Fruit fly (Drosophila melanogaster): ENCODE results near the gene Mur2B.

The Mur2B gene

DNA sequence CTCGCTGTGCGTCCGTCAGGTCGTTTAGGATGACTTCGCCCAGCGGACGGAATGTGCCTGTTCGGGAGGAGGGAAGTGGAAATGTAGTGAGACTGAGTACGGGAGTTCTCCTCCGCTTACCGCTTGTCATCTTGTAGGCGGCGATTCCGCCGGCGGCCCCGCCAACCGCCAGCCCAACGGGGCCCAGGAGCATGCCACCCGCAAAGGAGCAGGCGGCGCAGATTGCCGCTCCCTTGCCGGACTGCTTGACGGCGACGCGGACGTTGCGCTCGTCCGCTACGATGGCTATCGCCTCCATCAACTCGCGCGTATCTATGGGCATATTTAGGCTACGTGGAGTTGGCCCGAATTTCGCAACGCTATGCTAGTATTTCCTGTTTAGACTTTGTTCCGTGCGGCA is at the start of gene Mur2B:
Mur2B (minus strand) TSS at position 101 of the 400 bp plus-strand sequence.
- no peak for TF ChIP-seq usp (GFP tag; optimal IDR thresholded peaks at IDR 0.05)
- TF ChIP-seq CG8478 (optimal IDR thresholded peaks at IDR 0.05), result no peak
- no peak for TF ChIP-seq EcR (GFP tag; optimal IDR thresholded peaks at IDR 0.05)
- TF ChIP-seq Dll (optimal IDR thresholded peaks at IDR 0.05), result no peak
- TF ChIP-seq pan (optimal IDR thresholded peaks at IDR 0.05), result no peak
- no peak for TF ChIP-seq psq (optimal IDR thresholded peaks at IDR 0.05)

DNA sequence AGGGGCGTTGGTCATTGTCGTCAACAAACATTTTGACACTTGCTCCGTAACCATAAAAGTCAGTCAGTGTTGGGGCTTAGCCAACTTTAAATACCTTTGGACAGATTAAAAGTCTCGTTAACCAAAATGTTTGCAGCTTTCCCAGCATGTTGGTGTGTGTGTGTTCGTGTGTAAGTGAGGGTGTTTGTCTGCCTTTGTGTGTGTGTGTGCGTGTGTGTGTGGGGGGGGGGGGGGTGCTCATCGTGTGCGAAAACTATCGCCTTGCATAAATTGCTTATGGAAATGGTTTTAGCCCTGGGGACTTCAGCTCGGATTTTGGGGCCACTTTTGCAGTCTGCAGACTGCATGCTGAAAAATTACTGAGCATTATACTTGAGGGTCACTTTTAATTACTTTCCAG is 46.3 kb upstream of the Mur2B start:
- no peak for TF ChIP-seq pan (optimal IDR thresholded peaks at IDR 0.05)
- TF ChIP-seq Dll (optimal IDR thresholded peaks at IDR 0.05), result no peak
- no peak for TF ChIP-seq EcR (GFP tag; optimal IDR thresholded peaks at IDR 0.05)
- no peak for TF ChIP-seq psq (optimal IDR thresholded peaks at IDR 0.05)
- no peak for TF ChIP-seq usp (GFP tag; optimal IDR thresholded peaks at IDR 0.05)
- TF ChIP-seq CG8478 (optimal IDR thresholded peaks at IDR 0.05), result no peak

DNA sequence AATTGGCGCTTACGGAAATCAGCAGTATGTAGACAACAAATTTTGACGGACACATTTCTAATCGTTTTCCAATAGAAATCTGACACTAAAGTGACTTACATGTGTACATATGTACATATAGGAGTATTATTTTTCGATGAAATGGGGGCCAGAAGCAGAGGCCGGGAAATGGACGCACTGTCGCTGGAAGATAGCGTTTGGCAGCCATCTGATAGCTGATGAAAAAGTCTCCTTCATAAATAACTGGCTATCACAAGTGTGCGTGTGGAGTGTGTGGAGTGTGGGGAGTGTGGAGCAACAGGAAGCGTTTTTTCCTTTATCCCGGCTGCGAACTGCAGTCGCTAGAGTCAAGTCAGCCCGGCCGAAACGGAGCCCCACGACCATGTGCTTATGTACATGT is 41.5 kb upstream of the Mur2B start, which contains the start of gene CG3795:
CG3795 (minus strand) TSS at position 101 of the 400 bp plus-strand sequence.
- TF ChIP-seq pan (optimal IDR thresholded peaks at IDR 0.05), result no peak
- no peak for TF ChIP-seq psq (optimal IDR thresholded peaks at IDR 0.05)
- no peak for TF ChIP-seq Dll (optimal IDR thresholded peaks at IDR 0.05)
- TF ChIP-seq CG8478 (optimal IDR thresholded peaks at IDR 0.05), result no peak
- TF ChIP-seq EcR (GFP tag; optimal IDR thresholded peaks at IDR 0.05), result no peak
- no peak for TF ChIP-seq usp (GFP tag; optimal IDR thresholded peaks at IDR 0.05)

DNA sequence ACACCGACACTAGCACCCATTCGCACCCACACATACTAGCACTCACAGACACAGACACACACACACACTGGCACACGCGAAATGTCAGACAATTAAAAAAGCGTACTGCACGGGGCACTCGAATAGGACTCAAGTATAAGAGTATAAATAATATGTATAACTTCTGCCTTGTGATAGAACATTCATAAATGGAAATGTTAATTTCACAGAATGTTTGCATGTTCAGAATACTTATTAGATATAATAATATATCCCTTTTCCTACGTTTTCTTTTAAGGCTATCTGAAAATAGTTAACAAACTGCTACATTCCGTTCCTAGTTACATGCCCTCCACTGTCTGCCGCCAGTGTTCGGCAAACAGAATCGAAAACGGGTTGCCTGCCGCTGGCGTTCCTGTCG is 37.3 kb upstream of the Mur2B start:
- TF ChIP-seq CG8478 (optimal IDR thresholded peaks at IDR 0.05), result no peak
- no peak for TF ChIP-seq EcR (GFP tag; optimal IDR thresholded peaks at IDR 0.05)
- TF ChIP-seq psq (optimal IDR thresholded peaks at IDR 0.05), result no peak
- TF ChIP-seq Dll (optimal IDR thresholded peaks at IDR 0.05), result no peak
- no peak for TF ChIP-seq usp (GFP tag; optimal IDR thresholded peaks at IDR 0.05)
- no peak for TF ChIP-seq pan (optimal IDR thresholded peaks at IDR 0.05)

DNA sequence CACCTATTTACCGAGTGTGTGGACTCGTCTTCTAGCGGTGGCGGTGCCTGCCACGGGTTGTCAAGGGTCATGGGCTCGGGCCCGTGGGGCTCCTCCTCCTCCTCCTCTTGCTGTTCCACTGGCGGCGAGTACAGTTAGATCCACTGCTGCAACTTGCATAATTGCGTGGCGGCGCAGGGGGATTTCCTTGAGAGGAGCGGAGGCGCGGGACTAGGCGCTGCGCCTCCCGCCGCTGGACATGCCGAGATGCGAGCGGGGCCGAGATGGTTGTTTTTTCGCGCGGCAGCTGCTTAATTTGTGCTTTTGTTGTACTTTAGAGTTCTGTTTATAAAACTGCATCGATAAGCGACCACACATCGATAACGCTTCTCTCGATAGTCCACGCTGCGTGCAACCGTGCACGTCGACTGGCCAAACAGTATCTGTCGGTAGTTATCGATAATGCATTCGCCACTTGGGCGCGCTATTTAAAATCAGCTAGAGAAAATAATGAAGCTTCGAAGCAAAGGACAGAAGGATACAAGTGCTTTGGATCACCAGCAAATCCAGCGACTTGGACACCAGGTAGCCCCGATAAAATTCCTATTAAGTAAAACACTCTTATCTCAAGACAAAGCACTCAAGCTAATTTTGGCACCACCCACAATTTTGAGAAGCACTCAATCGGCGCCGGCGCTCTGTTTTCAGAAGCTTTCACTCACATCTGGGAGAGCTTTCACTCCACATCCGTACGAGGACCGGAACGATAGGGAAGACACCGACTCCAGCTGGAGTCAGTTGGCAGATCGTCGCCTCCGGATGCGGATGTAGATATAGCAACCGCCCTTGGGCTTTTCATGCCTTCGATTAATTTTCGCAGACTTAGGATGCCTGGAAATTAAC is 27.2 kb upstream of the Mur2B start, which contains the start of gene a6:
a6 (minus strand) TSS at position 361 of the 882 bp plus-strand sequence.
- TF ChIP-seq usp (GFP tag; optimal IDR thresholded peaks at IDR 0.05) (no peak), psq (optimal IDR thresholded peaks at IDR 0.05) (no peak)

DNA sequence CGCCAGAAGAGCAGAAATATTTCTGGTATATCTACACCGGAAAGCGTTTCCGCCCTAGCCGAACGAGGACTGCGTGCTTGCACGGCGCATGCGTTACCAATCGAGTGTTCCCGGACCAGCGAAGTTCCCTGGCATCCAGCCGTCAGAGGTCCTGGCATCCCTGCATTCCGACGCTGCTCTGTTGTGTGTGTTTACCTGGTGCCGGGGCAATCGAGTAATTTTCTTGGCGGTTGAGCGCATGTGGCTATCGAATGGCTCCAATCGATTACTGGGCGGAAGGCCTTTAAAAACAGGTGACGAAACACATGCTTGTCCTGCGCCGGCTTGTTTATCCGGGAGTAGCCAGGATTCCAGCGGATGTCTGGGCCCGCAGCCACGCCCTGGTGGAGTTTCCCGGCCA is 24.0 kb upstream of the Mur2B start, which contains the start of gene CG32809:
CG32809 (minus strand) TSS at position 216 of the 400 bp plus-strand sequence.
- TF ChIP-seq Dll (optimal IDR thresholded peaks at IDR 0.05) (no peak), EcR (GFP tag; optimal IDR thresholded peaks at IDR 0.05) (no peak), usp (GFP tag; optimal IDR thresholded peaks at IDR 0.05) (no peak), CG8478 (optimal IDR thresholded peaks at IDR 0.05) (no peak), psq (optimal IDR thresholded peaks at IDR 0.05) (no peak), pan (optimal IDR thresholded peaks at IDR 0.05) (no peak)

DNA sequence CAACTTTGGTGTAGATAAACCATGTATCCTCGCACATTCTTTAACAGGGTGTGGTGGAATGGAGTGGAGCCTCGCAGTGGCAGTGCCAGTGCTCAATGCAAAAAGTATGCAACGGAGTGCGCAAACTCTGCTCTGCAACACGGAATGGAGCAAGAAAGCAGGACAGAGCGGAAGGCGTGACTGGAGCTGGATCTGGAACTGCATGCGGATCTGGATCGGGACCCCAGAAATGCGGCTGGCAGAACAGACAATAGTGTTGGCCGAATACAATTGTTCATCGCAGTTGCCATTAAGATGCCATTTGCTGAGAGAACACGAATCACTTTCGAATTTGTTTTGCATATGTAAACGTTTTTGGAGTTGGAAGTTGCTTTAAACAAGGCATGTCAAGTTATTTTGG is 22.9 kb upstream of the Mur2B start:
- no peak for TF ChIP-seq usp (GFP tag; optimal IDR thresholded peaks at IDR 0.05)
- TF ChIP-seq psq (optimal IDR thresholded peaks at IDR 0.05), result no peak
- TF ChIP-seq CG8478 (optimal IDR thresholded peaks at IDR 0.05), result no peak
- TF ChIP-seq pan (optimal IDR thresholded peaks at IDR 0.05), result no peak
- TF ChIP-seq Dll (optimal IDR thresholded peaks at IDR 0.05), result no peak
- no peak for TF ChIP-seq EcR (GFP tag; optimal IDR thresholded peaks at IDR 0.05)

DNA sequence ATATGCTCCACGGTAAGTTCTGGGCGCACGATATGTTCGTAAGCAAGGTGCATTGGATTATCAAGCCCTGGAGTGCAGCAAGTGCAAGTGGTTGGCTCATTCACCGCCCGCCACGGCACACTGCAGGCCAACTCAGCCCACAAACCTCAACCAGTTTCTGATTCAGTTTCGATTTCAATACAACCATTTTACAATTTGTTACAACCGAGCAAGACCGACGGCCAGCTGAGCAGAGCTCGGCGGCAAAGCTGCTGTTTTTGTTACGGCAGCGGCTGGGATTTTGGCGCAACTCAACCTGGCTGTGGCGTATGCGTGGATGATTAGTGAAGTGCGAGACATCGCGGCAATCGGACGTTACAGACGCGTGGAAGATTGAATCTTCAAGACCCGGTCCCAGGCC is 17.7 kb upstream of the Mur2B start, which contains the start of gene b6:
b6 (plus strand) TSS at position 320 of the 400 bp plus-strand sequence.
- TF ChIP-seq usp (GFP tag; optimal IDR thresholded peaks at IDR 0.05) (no peak), pan (optimal IDR thresholded peaks at IDR 0.05) (no peak), Dll (optimal IDR thresholded peaks at IDR 0.05) (no peak), CG8478 (optimal IDR thresholded peaks at IDR 0.05) (no peak), psq (optimal IDR thresholded peaks at IDR 0.05) (no peak), EcR (GFP tag; optimal IDR thresholded peaks at IDR 0.05) (no peak)

DNA sequence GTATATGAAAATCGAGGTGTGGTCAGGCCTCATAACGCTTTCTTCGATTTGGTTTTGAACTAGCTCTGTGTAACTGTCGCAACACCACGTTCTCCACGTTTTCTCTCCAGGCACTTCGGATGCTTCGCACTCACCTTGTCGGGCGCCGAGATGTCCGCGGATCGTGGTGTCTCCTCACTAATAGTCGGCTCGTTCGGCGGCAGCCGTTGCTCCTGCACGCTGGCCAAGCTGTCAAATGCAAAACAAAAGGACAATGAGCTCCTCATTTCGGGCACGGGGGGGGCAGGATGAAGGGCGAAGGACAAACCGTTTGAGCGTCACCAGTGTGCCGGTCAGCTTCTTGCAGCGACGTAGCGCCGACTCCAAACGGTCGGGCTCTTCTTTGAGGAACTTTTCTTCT is 12.7 kb upstream of the Mur2B start, which contains the start of gene CG14797:
CG14797 (plus strand) TSS at position 301 of the 400 bp plus-strand sequence.
- TF ChIP-seq pan (optimal IDR thresholded peaks at IDR 0.05) (no peak), EcR (GFP tag; optimal IDR thresholded peaks at IDR 0.05) (no peak), Dll (optimal IDR thresholded peaks at IDR 0.05) (no peak), CG8478 (optimal IDR thresholded peaks at IDR 0.05) (no peak), usp (GFP tag; optimal IDR thresholded peaks at IDR 0.05) (no peak), psq (optimal IDR thresholded peaks at IDR 0.05) (no peak)

DNA sequence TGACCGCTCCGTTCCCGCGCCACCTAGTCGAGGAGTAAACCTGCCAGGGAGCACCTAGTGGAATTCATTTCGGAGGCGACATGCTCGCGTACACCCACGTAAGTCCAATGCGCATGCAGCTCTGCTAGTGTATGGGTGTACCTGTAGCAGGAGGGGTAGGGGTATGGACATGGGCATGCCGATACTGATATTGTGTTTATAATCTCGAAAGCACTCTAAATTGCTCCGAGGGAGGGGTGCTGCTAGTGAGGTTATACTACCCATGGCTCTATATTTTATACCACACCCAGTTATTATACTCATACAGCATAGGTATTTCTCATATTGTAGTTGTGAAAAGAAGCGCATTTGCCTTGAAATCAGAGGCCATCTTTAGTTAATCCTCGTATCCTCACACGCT is 1.3 kb upstream of the Mur2B start:
- TF ChIP-seq CG8478 (optimal IDR thresholded peaks at IDR 0.05) (no peak), pan (optimal IDR thresholded peaks at IDR 0.05) (no peak), EcR (GFP tag; optimal IDR thresholded peaks at IDR 0.05) (no peak), psq (optimal IDR thresholded peaks at IDR 0.05) (no peak), Dll (optimal IDR thresholded peaks at IDR 0.05) (no peak), usp (GFP tag; optimal IDR thresholded peaks at IDR 0.05) (no peak)

DNA sequence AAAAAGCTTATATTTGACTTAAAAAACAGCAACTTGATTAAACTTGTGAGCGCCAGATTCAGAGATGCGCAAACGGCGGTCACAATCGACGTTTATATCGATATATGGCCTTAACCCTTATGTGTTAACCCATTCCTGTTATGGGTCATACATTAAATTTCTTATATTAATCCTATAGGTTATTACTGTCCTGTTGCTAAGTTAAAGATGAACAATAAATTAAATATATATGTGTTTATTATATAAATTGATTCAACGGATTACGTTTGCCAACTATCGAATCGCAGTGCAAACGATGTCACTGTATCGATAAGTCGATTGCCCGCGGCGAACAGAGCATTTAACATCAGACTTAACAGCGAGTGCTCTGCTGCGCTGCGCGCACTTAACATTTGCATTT is 626 bp upstream of the Mur2B start, which contains the start of the genes CG3740 and hfw:
CG3740 (minus strand) TSS at position 84 of the 400 bp plus-strand sequence.
hfw (plus strand) TSS at position 357 of the 400 bp plus-strand sequence.
- no peak for TF ChIP-seq pan (optimal IDR thresholded peaks at IDR 0.05)
- no peak for TF ChIP-seq Dll (optimal IDR thresholded peaks at IDR 0.05)
- no peak for TF ChIP-seq usp (GFP tag; optimal IDR thresholded peaks at IDR 0.05)
- TF ChIP-seq EcR (GFP tag; optimal IDR thresholded peaks at IDR 0.05), result no peak

DNA sequence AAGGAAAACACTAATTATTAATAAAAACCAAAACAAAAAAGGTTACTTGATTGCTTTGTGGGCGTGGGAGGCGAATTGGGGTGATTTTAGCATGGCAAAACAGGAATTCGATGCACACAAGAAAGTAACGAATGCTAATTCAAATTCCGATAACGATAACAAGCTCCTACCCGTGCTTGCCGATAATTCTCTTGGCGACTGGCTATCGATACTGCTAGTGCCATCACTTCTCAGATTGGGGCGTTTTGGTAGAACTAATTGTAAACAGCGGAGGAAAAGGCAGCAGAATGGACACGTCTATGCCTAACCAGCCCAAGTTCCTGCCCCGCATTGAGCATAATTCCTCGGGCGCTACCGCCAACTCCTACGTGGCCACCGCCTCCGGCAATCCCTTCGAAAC is 3.8 kb downstream of the Mur2B start, which contains the start of gene dor:
dor (plus strand) TSS at position 217 of the 400 bp plus-strand sequence.
- TF ChIP-seq CG8478 (optimal IDR thresholded peaks at IDR 0.05) (no peak), usp (GFP tag; optimal IDR thresholded peaks at IDR 0.05) (no peak), Dll (optimal IDR thresholded peaks at IDR 0.05) (no peak), pan (optimal IDR thresholded peaks at IDR 0.05) (no peak), EcR (GFP tag; optimal IDR thresholded peaks at IDR 0.05) (no peak)
